Fruit fly (Drosophila melanogaster) whole organism, pupa: ENCODE measurements around the gene CG15631.

ENCODE experiments used
- CG10348 ChIP-seq: fragments of 200-800 bp; sonication (Bioruptor generic); IDR thresholded peaks from 2 replicates; pipeline ENCODE4 v1.3.6; 2022; ENCODE audit warnings: missing biosample characterization, missing genetic modification characterization
- CG12605 ChIP-seq: fragments of 200-800 bp; sonication (Bioruptor generic); IDR thresholded peaks from 2 replicates; pipeline ENCODE4 v1.3.6; 2022; ENCODE audit warnings: missing biosample characterization, missing genetic modification characterization
- CG13204 ChIP-seq: fragments of 200-800 bp; sonication (Bioruptor generic); optimal IDR thresholded peaks from 2 replicates; lab custom pipeline; 2018; ENCODE audit warnings: missing biosample characterization, mild to moderate bottlenecking, missing genetic modification characterization, moderate library complexity
- CG14655 ChIP-seq: fragments of 200-800 bp; sonication (Bioruptor generic); optimal IDR thresholded peaks from 3 replicates; lab custom pipeline; 2017; ENCODE audit warnings: mild to moderate bottlenecking, missing biosample characterization, missing genetic modification reagents, missing genetic modification characterization
- CG15710 ChIP-seq: fragments of 200-800 bp; sonication (Bioruptor generic); optimal IDR thresholded peaks from 2 replicates; lab custom pipeline; 2018; ENCODE audit warnings: missing biosample characterization, mild to moderate bottlenecking, missing genetic modification characterization, moderate library complexity
- CG17806 ChIP-seq: fragments of 200-800 bp; sonication (Bioruptor generic); optimal IDR thresholded peaks from 2 replicates; lab custom pipeline; 2018; ENCODE audit warnings: missing biosample characterization, mild to moderate bottlenecking, missing genetic modification characterization, moderate library complexity
- CG32121 ChIP-seq: fragments of 200-800 bp; sonication (Bioruptor generic); IDR thresholded peaks from 2 replicates; pipeline ENCODE4 v1.3.6; 2022; ENCODE audit warnings: missing biosample characterization, missing genetic modification characterization
- CG34367 ChIP-seq: fragments of 200-800 bp; sonication (Bioruptor generic); optimal IDR thresholded peaks from 2 replicates; lab custom pipeline; 2018; ENCODE audit warnings: missing biosample characterization, mild to moderate bottlenecking, missing genetic modification characterization
- CG4496 ChIP-seq: fragments of 200-800 bp; sonication (Bioruptor generic); IDR thresholded peaks from 3 replicates; pipeline ENCODE4 v1.3.6; 2022; ENCODE audit warnings: missing biosample characterization, missing genetic modification characterization
- CG8159 ChIP-seq: fragments of 200-800 bp; sonication (Bioruptor generic); optimal IDR thresholded peaks from 3 replicates; lab custom pipeline; 2018; ENCODE audit warnings: missing biosample characterization, mild to moderate bottlenecking, missing genetic modification characterization, moderate library complexity
- CG8301 ChIP-seq: fragments of 200-800 bp; sonication (Bioruptor generic); optimal IDR thresholded peaks from 2 replicates; lab custom pipeline; 2018; ENCODE audit warnings: missing biosample characterization, mild to moderate bottlenecking, missing genetic modification characterization
- CG9948 ChIP-seq: fragments of 200-800 bp; sonication (Bioruptor generic); optimal IDR thresholded peaks from 2 replicates; lab custom pipeline; 2018; ENCODE audit warnings: missing biosample characterization, mild to moderate bottlenecking, missing genetic modification characterization, moderate library complexity
- D1 ChIP-seq: fragments of 200-800 bp; sonication (Bioruptor generic); optimal IDR thresholded peaks from 2 replicates; lab custom pipeline; 2018; ENCODE audit warnings: missing biosample characterization, mild to moderate bottlenecking, missing genetic modification characterization, moderate library complexity
- EcR ChIP-seq: fragments of 200-800 bp; sonication (Bioruptor generic); optimal IDR thresholded peaks from 3 replicates; lab custom pipeline; 2019; ENCODE audit warnings: missing biosample characterization, missing genetic modification characterization, mild to moderate bottlenecking, moderate library complexity, missing genetic modification reagents
- Ets98B ChIP-seq: fragments of 200-800 bp; sonication (Bioruptor generic); IDR thresholded peaks from 2 replicates; pipeline ENCODE4 v1.3.6; 2022; ENCODE audit warnings: missing biosample characterization, missing genetic modification characterization
- Pif1A ChIP-seq: fragments of 200-800 bp; sonication (Bioruptor generic); optimal IDR thresholded peaks from 3 replicates; lab custom pipeline; 2016; ENCODE audit warnings: missing biosample characterization, missing genetic modification characterization
- Pif1B ChIP-seq: fragments of 200-800 bp; sonication (Bioruptor generic); optimal IDR thresholded peaks from 3 replicates; lab custom pipeline; 2016; ENCODE audit warnings: missing biosample characterization, missing genetic modification characterization
- Snoo ChIP-seq: fragments of 200-800 bp; sonication (Bioruptor generic); optimal IDR thresholded peaks from 3 replicates; lab custom pipeline; 2017; ENCODE audit warnings: missing biosample characterization, mild to moderate bottlenecking, missing genetic modification characterization, inconsistent platforms
- fd96Ca ChIP-seq: fragments of 200-800 bp; sonication (Bioruptor generic); IDR thresholded peaks from 3 replicates; pipeline ENCODE4 v1.3.6; 2022; ENCODE audit warnings: missing biosample characterization, missing genetic modification characterization
- gl ChIP-seq: fragments of 200-800 bp; sonication (Bioruptor generic); optimal IDR thresholded peaks from 2 replicates; lab custom pipeline; 2018; ENCODE audit warnings: missing biosample characterization, mild to moderate bottlenecking, missing genetic modification characterization
- rn ChIP-seq: fragments of 200-800 bp; sonication (Bioruptor generic); IDR thresholded peaks from 2 replicates; pipeline ENCODE4 v1.3.6; 2022; ENCODE audit warnings: missing biosample characterization, missing genetic modification characterization

Gene CG15631

DNA sequence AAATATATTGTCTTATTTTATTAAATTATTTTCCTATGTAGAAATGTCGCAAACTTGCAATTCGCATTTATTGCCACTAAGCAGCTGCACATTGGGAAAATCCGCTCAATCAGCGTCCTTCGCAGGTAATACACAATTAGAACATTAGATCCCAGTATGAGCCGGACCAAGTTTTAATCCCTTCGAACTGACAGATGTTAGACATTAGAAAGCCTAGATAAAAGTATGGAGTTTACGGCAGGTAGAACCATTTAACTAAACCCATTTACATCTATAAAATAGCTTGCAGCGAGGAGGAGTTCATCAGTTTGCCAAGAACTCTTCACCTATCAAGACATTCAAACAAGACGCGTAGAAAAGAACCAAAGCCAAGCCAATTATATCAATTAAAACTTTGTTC, 47.0 kb downstream of the CG15631 start, which contains the start of gene Elba3:
Gene Elba3 (plus strand): TSS at position 301 of the 400 bp plus-strand sequence.
- TF ChIP-seq CG10348 (GFP tag; lab: Robert Waterston, UW) (no peak), CG32121 (GFP tag; lab: Robert Waterston, UW) (no peak), EcR (GFP tag; lab: Kevin White, UChicago) (no peak), CG8159 (tag; lab: Kevin White, UChicago) (no peak), D1 (tag; lab: Kevin White, UChicago) (no peak), Snoo (tag; lab: Kevin White, UChicago) (no peak), CG34367 (tag; lab: Kevin White, UChicago) (no peak), CG17806 (no peak), rn (GFP tag; lab: Robert Waterston, UW) (no peak), CG15710 (no peak), Ets98B (no peak), CG8301 (tag; lab: Kevin White, UChicago) (no peak), Pif1A (GFP tag; lab: Kevin White, UChicago) (no peak), CG13204 (GFP tag; lab: Kevin White, UChicago) (no peak)

DNA sequence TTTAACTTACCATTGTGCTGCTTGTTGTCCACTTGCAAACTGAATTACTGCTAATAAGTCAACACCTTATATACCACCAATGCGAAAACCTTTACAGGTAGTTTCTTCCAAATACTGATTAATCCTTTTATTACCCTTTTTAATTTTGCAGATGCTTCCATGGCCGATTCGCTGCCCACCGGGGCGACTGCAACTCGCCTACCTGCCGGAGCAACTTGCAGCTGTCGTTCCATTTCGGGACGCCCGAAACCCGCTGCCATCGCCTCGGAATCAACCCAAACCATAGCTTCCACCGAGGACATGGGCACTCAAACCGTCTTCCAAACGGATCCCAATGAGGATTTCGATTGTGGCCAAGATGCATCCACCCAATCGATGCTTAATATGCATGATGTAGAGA, 49.9 kb downstream of the CG15631 start, which contains the start of gene Elba1:
Gene Elba1 (minus strand): TSS at position 101 of the 400 bp plus-strand sequence.
- TF ChIP-seq EcR (GFP tag; lab: Kevin White, UChicago), result no peak
- TF ChIP-seq CG8159 (tag; lab: Kevin White, UChicago), result no peak
- no peak for TF ChIP-seq CG10348 (GFP tag; lab: Robert Waterston, UW)
- TF ChIP-seq CG9948 (tag; lab: Kevin White, UChicago), result no peak
- no peak for TF ChIP-seq D1 (tag; lab: Kevin White, UChicago)
- TF ChIP-seq CG15710, result no peak
- TF ChIP-seq Pif1A (GFP tag; lab: Kevin White, UChicago), result no peak
- no peak for TF ChIP-seq CG32121 (GFP tag; lab: Robert Waterston, UW)
- TF ChIP-seq CG12605 (GFP tag; lab: Robert Waterston, UW), result no peak
- no peak for TF ChIP-seq CG14655 (GFP tag; lab: Kevin White, UChicago)
- no peak for TF ChIP-seq rn (GFP tag; lab: Robert Waterston, UW)
- TF ChIP-seq gl (tag; lab: Kevin White, UChicago), result no peak
- no peak for TF ChIP-seq Snoo (tag; lab: Kevin White, UChicago)
- no peak for TF ChIP-seq Pif1B (GFP tag; lab: Kevin White, UChicago)
- no peak for TF ChIP-seq fd96Ca (GFP tag; lab: Robert Waterston, UW)
- TF ChIP-seq CG13204 (GFP tag; lab: Kevin White, UChicago), result no peak
- TF ChIP-seq CG4496, result no peak
- TF ChIP-seq CG8301 (tag; lab: Kevin White, UChicago), result no peak
